Worm (Caenorhabditis elegans) whole organism, L1 larva: ENCODE data around the gene cdh-10.

Source experiments
- aha-1 ChIP-seq: fragments of 150-350 bp; optimal IDR thresholded peaks from 2 replicates; lab custom pipeline; 2014; ENCODE audit warnings: missing biosample characterization, missing genetic modification characterization
- ama-1 ChIP-seq: fragments of 150-350 bp; optimal IDR thresholded peaks from 2 replicates; lab custom pipeline; 2014
- efl-3 ChIP-seq: fragments of 200-800 bp; sonication (Bioruptor generic); optimal IDR thresholded peaks from 2 replicates; lab custom pipeline; 2018; ENCODE audit warnings: mild to moderate bottlenecking, missing genetic modification characterization, missing compliant biosample characterization
- egl-27 ChIP-seq, 2 experiments: fragments of 150-350 bp in 1 of 2; sonication (generic microtip); optimal IDR thresholded peaks; 3 replicates each; lab custom pipeline; 2017 to 2018; ENCODE audit warnings: missing biosample characterization in 2 of 2, missing genetic modification characterization in 2 of 2, missing genetic modification reagents in 2 of 2
- elt-3 ChIP-seq, 6 experiments: fragments of 150-350 bp in 1 of 6; sonication (generic microtip); optimal IDR thresholded peaks; 2 replicates each; lab custom pipeline; 2017 to 2018; ENCODE audit warnings: missing biosample characterization in 6 of 6, missing genetic modification characterization in 6 of 6, inconsistent platforms in 1 of 6
- lin-13 ChIP-seq: fragments of 150-350 bp; optimal IDR thresholded peaks from 2 replicates; lab custom pipeline; 2014; ENCODE audit warnings: missing biosample characterization, missing genetic modification reagents, missing genetic modification characterization
- lin-15B ChIP-seq: fragments of 150-350 bp; sonication (generic microtip); optimal IDR thresholded peaks from 3 replicates; lab custom pipeline; 2014; ENCODE audit warnings: missing biosample characterization, missing genetic modification characterization
- nhr-237 ChIP-seq: fragments of 150-350 bp; optimal IDR thresholded peaks from 2 replicates; lab custom pipeline; 2014; ENCODE audit warnings: missing biosample characterization, missing genetic modification characterization
- nhr-28 ChIP-seq: fragments of 150-350 bp; optimal IDR thresholded peaks from 2 replicates; lab custom pipeline; 2014; ENCODE audit warnings: missing biosample characterization, missing genetic modification characterization
- nhr-90 ChIP-seq: sonication (generic microtip); optimal IDR thresholded peaks from 2 replicates; lab custom pipeline; 2016; ENCODE audit warnings: mild to moderate bottlenecking, missing genetic modification characterization, missing compliant biosample characterization; ENCODE audit not compliant: poor library complexity
- unc-62 ChIP-seq: fragments of 150-350 bp; optimal IDR thresholded peaks from 2 replicates; lab custom pipeline; 2014; ENCODE audit warnings: missing biosample characterization, missing genetic modification reagents, missing genetic modification characterization
- ztf-4 ChIP-seq: fragments of 150-350 bp; optimal IDR thresholded peaks from 2 replicates; lab custom pipeline; 2014; ENCODE audit warnings: missing biosample characterization, missing genetic modification characterization

DNA sequence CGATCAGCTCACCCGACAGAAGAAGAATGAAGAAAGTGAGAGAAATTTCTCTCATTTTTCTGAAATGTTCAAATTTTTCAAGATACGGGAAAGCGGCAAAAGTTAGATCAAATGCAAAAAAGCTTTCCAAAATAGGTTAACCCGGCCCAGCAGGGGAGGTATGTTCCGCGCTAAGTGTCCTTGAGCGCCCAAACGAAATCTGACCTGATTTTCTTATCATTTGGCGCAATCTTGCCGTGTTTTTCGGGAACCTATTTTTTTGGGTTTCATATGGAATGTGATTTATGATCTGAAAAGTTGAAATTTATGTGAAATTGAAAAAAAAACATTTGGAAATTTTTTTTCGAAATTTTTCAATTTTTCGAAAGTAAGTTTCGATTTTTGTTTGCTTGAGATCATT is at the start of gene cdh-10:
- TF ChIP-seq ztf-4 (tag; lab: Kevin White, UChicago) (no peak), aha-1 (tag; lab: Kevin White, UChicago) (no peak), unc-62 (GFP tag; lab: Kevin White, UChicago) (no peak), nhr-28 (tag; lab: Kevin White, UChicago) (no peak), lin-15B (no peak), egl-27 (tag; optimal IDR thresholded peaks at IDR 0.05; lab: Kevin White, UChicago) (no peak), nhr-90 (no peak), nhr-237 (no peak), ama-1 (no peak), efl-3 (GFP tag; lab: Kevin White, UChicago) (no peak), lin-13 (GFP tag; lab: Kevin White, UChicago) (no peak), elt-3 (tag; optimal IDR thresholded peaks at IDR 0.05; lab: Kevin White, UChicago) (no peak)
